Worm (Caenorhabditis elegans) whole organism, young adult: ENCODE results near the gene F52G3.7.

Experiments used
- B0019.2 ChIP-seq: fragments of 200-800 bp; sonication (Bioruptor generic); conservative IDR thresholded peaks from 2 replicates; pipeline ENCODE4 v1.3.6; 2022; ENCODE audit warnings: missing genetic modification reagents, missing genetic modification characterization, missing compliant biosample characterization
- B0261.1 ChIP-seq: sonication (generic microtip); optimal IDR thresholded peaks from 2 replicates; lab custom pipeline; 2016; ENCODE audit warnings: mild to moderate bottlenecking, missing genetic modification characterization, moderate library complexity, missing compliant biosample characterization
- D2030.7 ChIP-seq: fragments of 200-800 bp; sonication (Bioruptor generic); IDR thresholded peaks from 2 replicates; pipeline ENCODE4 v1.3.6; 2022; ENCODE audit warnings: missing genetic modification reagents, missing genetic modification characterization, missing compliant biosample characterization
- F22D6.2 ChIP-seq: sonication (generic microtip); optimal IDR thresholded peaks from 2 replicates; lab custom pipeline; 2016; ENCODE audit warnings: mild to moderate bottlenecking, missing genetic modification characterization, missing compliant biosample characterization
- F23B12.7 ChIP-seq: sonication (generic microtip); optimal IDR thresholded peaks from 2 replicates; lab custom pipeline; 2017; ENCODE audit warnings: missing genetic modification characterization, mild to moderate bottlenecking, missing compliant biosample characterization, antibody characterized with exemption, moderate library complexity; ENCODE audit not compliant: insufficient read depth
- F37B4.10 ChIP-seq: fragments of 200-800 bp; sonication (Bioruptor generic); IDR thresholded peaks from 2 replicates; pipeline ENCODE4 v1.3.6; 2022; ENCODE audit warnings: missing genetic modification characterization, missing compliant biosample characterization
- F39B2.1 ChIP-seq: fragments of 200-800 bp; sonication (Bioruptor generic); IDR thresholded peaks from 2 replicates; pipeline ENCODE4 v1.3.6; 2022; ENCODE audit warnings: missing genetic modification reagents, missing genetic modification characterization, missing compliant biosample characterization
- K12H6.12 ChIP-seq: fragments of 200-800 bp; sonication (Bioruptor generic); optimal IDR thresholded peaks from 2 replicates; lab custom pipeline; 2018; ENCODE audit warnings: mild to moderate bottlenecking, missing genetic modification characterization, missing compliant biosample characterization
- ZK185.1 ChIP-seq: sonication (generic microtip); optimal IDR thresholded peaks from 2 replicates; lab custom pipeline; 2016; ENCODE audit warnings: mild to moderate bottlenecking, missing genetic modification characterization, missing compliant biosample characterization; ENCODE audit not compliant: poor library complexity, severe bottlenecking
- akir-1 ChIP-seq: fragments of 200-800 bp; sonication (Bioruptor generic); optimal IDR thresholded peaks from 2 replicates; lab custom pipeline; 2018; ENCODE audit warnings: mild to moderate bottlenecking, missing genetic modification characterization, moderate library complexity, missing compliant biosample characterization
- attf-5 ChIP-seq: fragments of 200-800 bp; sonication (Bioruptor generic); optimal IDR thresholded peaks from 2 replicates; lab custom pipeline; 2018; ENCODE audit warnings: mild to moderate bottlenecking, missing genetic modification characterization, missing compliant biosample characterization
- attf-6 ChIP-seq: fragments of 200-800 bp; sonication (Bioruptor generic); IDR thresholded peaks from 2 replicates; pipeline ENCODE4 v1.3.6; 2022; ENCODE audit warnings: missing genetic modification reagents, missing genetic modification characterization, missing compliant biosample characterization
- ceh-27 ChIP-seq: fragments of 200-800 bp; sonication (Bioruptor generic); optimal IDR thresholded peaks from 2 replicates; lab custom pipeline; 2018; ENCODE audit warnings: mild to moderate bottlenecking, missing genetic modification characterization, moderate library complexity, missing compliant biosample characterization
- ceh-40 ChIP-seq: fragments of 200-800 bp; sonication (Bioruptor generic); IDR thresholded peaks from 2 replicates; pipeline ENCODE4 v1.3.6; 2022; ENCODE audit warnings: missing genetic modification characterization, missing compliant biosample characterization
- die-1 ChIP-seq: sonication (generic microtip); optimal IDR thresholded peaks from 2 replicates; lab custom pipeline; 2016; ENCODE audit warnings: missing genotype, mild to moderate bottlenecking, missing genetic modification characterization, missing compliant biosample characterization
- dox-1 ChIP-seq: fragments of 200-800 bp; sonication (Bioruptor generic); IDR thresholded peaks from 2 replicates; pipeline ENCODE4 v1.3.6; 2022; ENCODE audit warnings: missing genetic modification reagents, missing genetic modification characterization, missing compliant biosample characterization
- dpl-1 ChIP-seq: fragments of 150-350 bp; optimal IDR thresholded peaks from 2 replicates; lab custom pipeline; 2014; ENCODE audit warnings: missing biosample characterization, missing genetic modification reagents, missing genetic modification characterization
- egl-44 ChIP-seq: fragments of 200-800 bp; sonication (Bioruptor generic); IDR thresholded peaks from 2 replicates; pipeline ENCODE4 v1.3.6; 2022; ENCODE audit warnings: missing genetic modification reagents, missing genetic modification characterization, missing compliant biosample characterization
- egrh-3 ChIP-seq: fragments of 200-800 bp; sonication (Bioruptor generic); IDR thresholded peaks from 2 replicates; pipeline ENCODE4 v1.3.6; 2022; ENCODE audit warnings: missing genetic modification reagents, missing genetic modification characterization, missing compliant biosample characterization
- ekl-4 ChIP-seq: fragments of 200-800 bp; sonication (Bioruptor generic); IDR thresholded peaks from 2 replicates; pipeline ENCODE4 v1.3.6; 2022; ENCODE audit warnings: missing genetic modification reagents, missing genetic modification characterization, missing compliant biosample characterization
- him-1 ChIP-seq: sonication (generic microtip); optimal IDR thresholded peaks from 2 replicates; lab custom pipeline; 2016; ENCODE audit warnings: missing genotype, missing genetic modification reagents, missing genetic modification characterization, missing compliant biosample characterization
- hlh-12 ChIP-seq: sonication (generic microtip); optimal IDR thresholded peaks from 2 replicates; lab custom pipeline; 2016; ENCODE audit warnings: missing genetic modification characterization, missing compliant biosample characterization
- hlh-26 ChIP-seq: fragments of 200-800 bp; sonication (Bioruptor generic); conservative IDR thresholded peaks from 2 replicates; pipeline ENCODE4 v1.3.6; 2022; ENCODE audit warnings: missing genetic modification reagents, missing genetic modification characterization, missing compliant biosample characterization
- hmg-1.2 ChIP-seq: fragments of 200-800 bp; sonication (Bioruptor generic); IDR thresholded peaks from 2 replicates; pipeline ENCODE4 v1.3.6; 2022; ENCODE audit warnings: missing genetic modification reagents, missing genetic modification characterization, missing compliant biosample characterization
- let-526 ChIP-seq: fragments of 200-800 bp; sonication (Bioruptor generic); IDR thresholded peaks from 2 replicates; pipeline ENCODE4 v1.3.6; 2022; ENCODE audit warnings: missing genetic modification reagents, missing genetic modification characterization, missing compliant biosample characterization
- let-607 ChIP-seq, 2 experiments: fragments of 200-800 bp in 1 of 2; sonication (Bioruptor generic) in 1 of 2; sonication (generic microtip) in 1 of 2; optimal IDR thresholded peaks; 2 replicates each; lab custom pipeline; 2016 to 2018; ENCODE audit warnings: mild to moderate bottlenecking in 2 of 2, missing compliant biosample characterization in 2 of 2, missing genetic modification characterization in 2 of 2, moderate library complexity in 2 of 2, missing genotype in 1 of 2
- madf-10 ChIP-seq: sonication (generic microtip); optimal IDR thresholded peaks from 2 replicates; lab custom pipeline; 2016; ENCODE audit warnings: mild to moderate bottlenecking, missing genetic modification characterization, missing compliant biosample characterization
- madf-3 ChIP-seq: fragments of 200-800 bp; sonication (Bioruptor generic); IDR thresholded peaks from 2 replicates; pipeline ENCODE4 v1.3.6; 2022; ENCODE audit warnings: missing genetic modification reagents, missing genetic modification characterization, missing compliant biosample characterization
- madf-8 ChIP-seq: fragments of 200-800 bp; sonication (Bioruptor generic); conservative IDR thresholded peaks from 2 replicates; pipeline ENCODE4 v1.3.6; 2022; ENCODE audit warnings: missing genetic modification reagents, missing genetic modification characterization, missing compliant biosample characterization
- mel-28 ChIP-seq: sonication (generic microtip); optimal IDR thresholded peaks from 2 replicates; lab custom pipeline; 2016; ENCODE audit warnings: borderline replicate concordance, mild to moderate bottlenecking, missing genetic modification characterization, missing compliant biosample characterization
- nfya-2 ChIP-seq: fragments of 200-800 bp; sonication (Bioruptor generic); IDR thresholded peaks from 2 replicates; pipeline ENCODE4 v1.3.6; 2022; ENCODE audit warnings: missing genetic modification reagents, missing genetic modification characterization, missing compliant biosample characterization
- nfyb-1 ChIP-seq: fragments of 200-800 bp; sonication (Bioruptor generic); IDR thresholded peaks from 2 replicates; pipeline ENCODE4 v1.3.6; 2022; ENCODE audit warnings: missing genetic modification reagents, missing genetic modification characterization, missing compliant biosample characterization
- nhr-120 ChIP-seq: fragments of 200-800 bp; sonication (Bioruptor generic); IDR thresholded peaks from 2 replicates; pipeline ENCODE4 v1.3.6; 2022; ENCODE audit warnings: missing genetic modification characterization, missing compliant biosample characterization
- nhr-179 ChIP-seq: sonication (generic microtip); optimal IDR thresholded peaks from 2 replicates; lab custom pipeline; 2016; ENCODE audit warnings: mild to moderate bottlenecking, missing genetic modification characterization, missing compliant biosample characterization
- pbrm-1 ChIP-seq: fragments of 200-800 bp; sonication (Bioruptor generic); IDR thresholded peaks from 2 replicates; pipeline ENCODE4 v1.3.6; 2022; ENCODE audit warnings: missing genetic modification reagents, missing genetic modification characterization, missing compliant biosample characterization
- rcor-1 ChIP-seq: fragments of 200-800 bp; sonication (Bioruptor generic); IDR thresholded peaks from 2 replicates; pipeline ENCODE4 v1.3.6; 2022; ENCODE audit warnings: missing genetic modification reagents, missing genetic modification characterization, missing compliant biosample characterization
- sea-2 ChIP-seq: fragments of 200-800 bp; sonication (Bioruptor generic); IDR thresholded peaks from 2 replicates; pipeline ENCODE4 v1.3.6; 2022; ENCODE audit warnings: missing genetic modification characterization, missing compliant biosample characterization
- snpc-1.1 ChIP-seq: sonication (generic microtip); optimal IDR thresholded peaks from 2 replicates; lab custom pipeline; 2017; ENCODE audit warnings: missing genetic modification characterization, mild to moderate bottlenecking, missing compliant biosample characterization, antibody characterized with exemption, moderate library complexity, missing genotype, missing genetic modification reagents; ENCODE audit not compliant: insufficient read depth
- snpc-1.3 ChIP-seq: sonication (generic microtip); optimal IDR thresholded peaks from 2 replicates; lab custom pipeline; 2017; ENCODE audit warnings: missing genetic modification characterization, mild to moderate bottlenecking, missing compliant biosample characterization, antibody characterized with exemption, moderate library complexity, missing genotype, missing genetic modification reagents; ENCODE audit not compliant: insufficient read depth
- somi-1 ChIP-seq: fragments of 200-800 bp; sonication (Bioruptor generic); optimal IDR thresholded peaks from 2 replicates; lab custom pipeline; 2018; ENCODE audit warnings: mild to moderate bottlenecking, missing genetic modification characterization, missing compliant biosample characterization
- sptf-2 ChIP-seq: fragments of 200-800 bp; sonication (Bioruptor generic); optimal IDR thresholded peaks from 2 replicates; lab custom pipeline; 2018; ENCODE audit warnings: mild to moderate bottlenecking, missing genetic modification characterization, missing compliant biosample characterization
- ztf-22 ChIP-seq: fragments of 200-800 bp; sonication (Bioruptor generic); optimal IDR thresholded peaks from 2 replicates; lab custom pipeline; 2018; ENCODE audit warnings: mild to moderate bottlenecking, missing genetic modification characterization, moderate library complexity, missing compliant biosample characterization
- ztf-25 ChIP-seq: fragments of 200-800 bp; sonication (Bioruptor generic); IDR thresholded peaks from 2 replicates; pipeline ENCODE4 v1.3.6; 2022; ENCODE audit warnings: missing genetic modification reagents, missing genetic modification characterization, missing compliant biosample characterization
- ztf-28 ChIP-seq: fragments of 200-800 bp; sonication (Bioruptor generic); IDR thresholded peaks from 2 replicates; pipeline ENCODE4 v1.3.6; 2022; ENCODE audit warnings: missing genetic modification reagents, missing genetic modification characterization, missing compliant biosample characterization
- ztf-6 ChIP-seq: fragments of 200-800 bp; sonication (Bioruptor generic); IDR thresholded peaks from 2 replicates; pipeline ENCODE4 v1.3.6; 2022; ENCODE audit warnings: missing genetic modification reagents, missing genetic modification characterization, missing compliant biosample characterization

F52G3.7 gene

ce11 chrX:16930663-16931097, 33.0 kb upstream of the F52G3.7 start (continued):
- TF ChIP-seq ekl-4 (peak; percentile 77), dpl-1 (no peak), egl-44 (GFP tag; lab: Robert Waterston, UW) (peak; percentile 52; the same call in 1 of the 2 replicates), sea-2 (no peak), ZK185.1 (tag; lab: Kevin White, UChicago) (peak; percentile 0), die-1 (peak; percentile 27), nfya-2 (GFP tag; lab: Robert Waterston, UW) (peak; percentile 86; the same call in 1 of the 2 replicates), hmg-1.2 (GFP tag; lab: Robert Waterston, UW) (peak; percentile 48), attf-6 (peak; percentile 70), madf-10 (tag; lab: Kevin White, UChicago) (peak; percentile 1), dox-1 (GFP tag; lab: Robert Waterston, UW) (peak; percentile 79), F22D6.2 (no peak), akir-1 (GFP tag; lab: Kevin White, UChicago) (no peak), somi-1 (peak; percentile 2), mel-28 (tag; lab: Kevin White, UChicago) (no peak), hlh-12 (no peak)
- TF ChIP-seq, all 124 proteins: peak for 70

- TF ChIP-seq ekl-4 (0 out of 2 replicates have a peak, but pooled peaks have one; percentile 58), rcor-1 (GFP tag; lab: Robert Waterston, UW) (peak; percentile 35; the same call in 1 of the 2 replicates), ztf-6 (peak; percentile 34; the same call in 1 of the 2 replicates), B0261.1 (tag; lab: Kevin White, UChicago) (peak; percentile 5), hlh-12 (peak; percentile 10), ceh-40 (GFP tag; lab: Robert Waterston, UW) (peak; percentile 77), D2030.7 (GFP tag; lab: Robert Waterston, UW) (no peak), ceh-27 (peak; percentile 21), hlh-26 (GFP tag; lab: Robert Waterston, UW) (no peak), ztf-28 (GFP tag; lab: Robert Waterston, UW) (peak; percentile 70), F39B2.1 (peak; percentile 58; the same call in 1 of the 2 replicates), pbrm-1 (GFP tag; lab: Robert Waterston, UW) (peak; percentile 75), egrh-3 (no peak), nhr-179 (no peak), madf-10 (tag; lab: Kevin White, UChicago) (no peak), snpc-1.1 (tag; lab: Kevin White, UChicago) (no peak), snpc-1.3 (tag; lab: Kevin White, UChicago) (no peak), madf-8 (GFP tag; lab: Robert Waterston, UW) (no peak), akir-1 (GFP tag; lab: Kevin White, UChicago) (no peak), B0019.2 (GFP tag; lab: Robert Waterston, UW) (peak; percentile 8), let-607 (tag; optimal IDR thresholded peaks at IDR 0.05; lab: Kevin White, UChicago) (no peak), nfyb-1 (GFP tag; lab: Robert Waterston, UW) (peak; percentile 92), him-1 (tag; lab: Kevin White, UChicago) (no peak), ztf-22 (GFP tag; lab: Kevin White, UChicago) (no peak), attf-5 (GFP tag; lab: Kevin White, UChicago) (no peak), let-526 (GFP tag; lab: Robert Waterston, UW) (peak; percentile 76), nhr-120 (GFP tag; lab: Robert Waterston, UW) (peak; percentile 88; the same call in 1 of the 2 replicates), K12H6.12 (tag; lab: Kevin White, UChicago) (no peak), sptf-2 (GFP tag; lab: Kevin White, UChicago) (no peak), F23B12.7 (tag; lab: Kevin White, UChicago) (no peak), ztf-25 (GFP tag; lab: Robert Waterston, UW) (no peak), madf-3 (GFP tag; lab: Robert Waterston, UW) (no peak; the same call in none of the 2 replicates), F37B4.10 (GFP tag; lab: Robert Waterston, UW) (no peak)
These were observed 32.3 kb upstream of the F52G3.7 start for ce11 chrX:16931255-16932023.
